Worm (Caenorhabditis elegans): ENCODE results near the gene ZC250.2.

ZC250.2 gene

ce11 chrV:5816470-5817061, 24.4 kb downstream of the ZC250.2 start:
- no peak for TF ChIP-seq unc-39 (tag; optimal IDR thresholded peaks at IDR 0.05)
- TF ChIP-seq hlh-1 (tag; optimal IDR thresholded peaks at IDR 0.05): no peak
- TF ChIP-seq lsy-2 (tag; optimal IDR thresholded peaks at IDR 0.05): no peak
- TF ChIP-seq ceh-39 (tag; optimal IDR thresholded peaks at IDR 0.05): no peak
- TF ChIP-seq flh-1 (GFP tag; optimal IDR thresholded peaks at IDR 0.05): no peak
- TF ChIP-seq elt-3 (tag; optimal IDR thresholded peaks at IDR 0.05): no peak
- TF ChIP-seq sptf-1 (tag; optimal IDR thresholded peaks at IDR 0.05): no peak
- TF ChIP-seq nhr-12 (tag; optimal IDR thresholded peaks at IDR 0.05): no peak
- TF ChIP-seq unc-120 (tag; optimal IDR thresholded peaks at IDR 0.05; ENCODE audit: poor library complexity, severe bottlenecking): no peak
- TF ChIP-seq ceh-43 (GFP tag; optimal IDR thresholded peaks at IDR 0.05): no peak
- TF ChIP-seq blmp-1 (tag; optimal IDR thresholded peaks at IDR 0.05): no peak
- TF ChIP-seq mls-2 (tag; optimal IDR thresholded peaks at IDR 0.05): no peak
- TF ChIP-seq M03D4.4 (tag; optimal IDR thresholded peaks at IDR 0.05): no peak
- TF ChIP-seq ztf-11 (tag; optimal IDR thresholded peaks at IDR 0.05): no peak
- TF ChIP-seq pha-4 (tag; optimal IDR thresholded peaks at IDR 0.05): no peak

- TF ChIP-seq drap-1 (GFP tag; optimal IDR thresholded peaks at IDR 0.05) (no peak), mab-5 (tag; optimal IDR thresholded peaks at IDR 0.05) (no peak), bed-3 (GFP tag; optimal IDR thresholded peaks at IDR 0.05) (no peak), M03D4.4 (tag; optimal IDR thresholded peaks at IDR 0.05) (no peak), lsy-2 (tag; optimal IDR thresholded peaks at IDR 0.05) (no peak), ham-2 (GFP tag; optimal IDR thresholded peaks at IDR 0.05) (no peak), nhr-12 (tag; optimal IDR thresholded peaks at IDR 0.05) (no peak)
These were observed 27.8 kb downstream of the ZC250.2 start for ce11 chrV:5819903-5820302.

DNA sequence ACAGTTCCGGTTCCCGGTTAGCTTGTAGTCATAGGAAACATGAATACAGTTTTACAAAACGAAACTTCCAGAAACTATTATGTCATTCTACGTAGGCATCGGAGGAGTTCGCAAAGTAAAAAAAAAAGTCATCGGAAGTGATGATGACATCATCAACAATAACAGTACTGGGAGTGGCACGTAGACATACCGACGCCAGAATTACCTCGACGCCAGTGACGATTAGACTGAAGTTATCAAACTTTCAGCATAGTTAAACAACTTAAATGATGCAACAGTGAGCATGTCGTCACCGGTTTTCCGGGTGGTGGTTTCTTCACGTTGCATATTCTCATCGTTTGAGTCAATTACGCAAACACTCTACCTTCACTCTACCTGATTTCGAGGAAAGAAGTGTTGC, 28.3 kb downstream of the ZC250.2 start:
- TF ChIP-seq pha-4 (tag; optimal IDR thresholded peaks at IDR 0.05): no peak
- no peak for TF ChIP-seq blmp-1 (tag; optimal IDR thresholded peaks at IDR 0.05)
- no peak for TF ChIP-seq mab-5 (tag; optimal IDR thresholded peaks at IDR 0.05)
- TF ChIP-seq unc-120 (tag; optimal IDR thresholded peaks at IDR 0.05; ENCODE audit: poor library complexity, severe bottlenecking): no peak
- no peak for TF ChIP-seq ham-2 (GFP tag; optimal IDR thresholded peaks at IDR 0.05)
- TF ChIP-seq mep-1 (tag; optimal IDR thresholded peaks at IDR 0.05): no peak
- TF ChIP-seq ceh-39 (tag; optimal IDR thresholded peaks at IDR 0.05): no peak
- no peak for TF ChIP-seq nhr-2 (tag; optimal IDR thresholded peaks at IDR 0.05)
- TF ChIP-seq elt-1 (tag; optimal IDR thresholded peaks at IDR 0.05; ENCODE audit: borderline replicate concordance, insufficient read depth): no peak
- no peak for TF ChIP-seq snpc-4 (tag; optimal IDR thresholded peaks at IDR 0.05)
- no peak for TF ChIP-seq M03D4.4 (tag; optimal IDR thresholded peaks at IDR 0.05)

DNA sequence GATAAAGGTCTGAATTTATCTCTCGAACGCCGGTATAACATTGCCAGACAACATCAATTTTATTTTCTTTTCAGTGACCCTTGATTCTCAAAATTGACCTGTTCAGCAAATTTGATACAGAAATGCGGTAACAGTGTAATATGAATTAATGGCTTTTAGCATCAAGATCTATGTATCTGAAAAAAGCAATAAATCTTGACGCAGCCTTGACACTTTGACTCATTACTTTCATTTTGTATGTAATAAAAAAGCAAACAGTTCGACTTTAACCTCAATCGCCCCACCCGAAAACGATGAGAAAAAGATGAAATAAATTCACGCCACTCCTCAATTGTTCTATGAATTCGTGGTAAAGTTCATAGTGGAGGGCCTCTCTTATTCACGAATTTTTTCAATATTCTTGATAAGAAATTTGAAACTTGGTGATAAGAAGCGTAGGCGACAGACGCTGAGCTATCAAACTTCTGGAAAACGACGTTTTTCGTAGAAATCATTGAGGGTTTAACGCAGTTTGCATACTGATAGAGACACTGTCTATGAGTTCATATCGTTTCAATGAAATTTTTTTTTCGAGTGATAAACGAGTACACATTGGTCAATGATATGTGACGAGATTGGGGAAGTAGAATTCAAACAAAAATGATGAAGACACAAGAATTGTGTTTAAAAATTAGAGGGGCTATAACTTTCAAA, 29.5 kb downstream of the ZC250.2 start:
- no peak for TF ChIP-seq elt-1 (tag; optimal IDR thresholded peaks at IDR 0.05; ENCODE audit: borderline replicate concordance, insufficient read depth)
- no peak for TF ChIP-seq pha-4 (tag; optimal IDR thresholded peaks at IDR 0.05)
- no peak for TF ChIP-seq flh-1 (GFP tag; optimal IDR thresholded peaks at IDR 0.05)
- TF ChIP-seq snpc-4 (tag; optimal IDR thresholded peaks at IDR 0.05): no peak
- no peak for TF ChIP-seq cnd-1 (tag; optimal IDR thresholded peaks at IDR 0.05)
- TF ChIP-seq unc-120 (tag; optimal IDR thresholded peaks at IDR 0.05; ENCODE audit: poor library complexity, severe bottlenecking): no peak
- no peak for TF ChIP-seq nhr-237 (tag; optimal IDR thresholded peaks at IDR 0.05)
- no peak for TF ChIP-seq unc-62 (GFP tag; optimal IDR thresholded peaks at IDR 0.05)
- TF ChIP-seq nhr-28 (tag; optimal IDR thresholded peaks at IDR 0.05): no peak
- no peak for TF ChIP-seq drap-1 (GFP tag; optimal IDR thresholded peaks at IDR 0.05)
- TF ChIP-seq bed-3 (GFP tag; optimal IDR thresholded peaks at IDR 0.05): no peak
- no peak for TF ChIP-seq blmp-1 (tag; optimal IDR thresholded peaks at IDR 0.05)
- TF ChIP-seq nhr-76 (tag; optimal IDR thresholded peaks at IDR 0.05): no peak
- TF ChIP-seq ceh-43 (GFP tag; optimal IDR thresholded peaks at IDR 0.05): no peak
- TF ChIP-seq ceh-83 (GFP tag; optimal IDR thresholded peaks at IDR 0.05): no peak
- TF ChIP-seq M03D4.4 (tag; optimal IDR thresholded peaks at IDR 0.05): no peak
- TF ChIP-seq ztf-11 (tag; optimal IDR thresholded peaks at IDR 0.05): no peak

DNA sequence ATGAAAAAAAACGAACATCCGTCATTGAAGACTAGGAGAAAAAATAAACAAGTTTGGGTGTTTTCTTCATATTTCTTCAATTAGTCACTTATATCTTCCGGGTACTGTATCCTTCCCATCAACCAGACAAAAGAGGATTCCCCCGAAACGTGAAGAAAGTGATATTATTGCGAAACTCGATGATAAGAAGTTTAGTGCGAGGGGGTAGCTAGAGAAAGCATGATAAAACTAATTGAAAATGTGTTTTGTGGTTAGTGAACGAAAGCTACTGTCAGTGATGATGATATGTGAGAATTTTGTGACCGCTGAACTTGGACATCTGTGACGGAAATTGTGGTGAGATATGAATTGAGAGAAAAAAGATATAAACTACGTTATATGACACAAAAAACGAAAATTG, 30.8 kb downstream of the ZC250.2 start:
- TF ChIP-seq lin-13 (tag; optimal IDR thresholded peaks at IDR 0.05): no peak
- peak; percentile 27 for TF ChIP-seq elt-3 (tag; optimal IDR thresholded peaks at IDR 0.05)
